Worm (Caenorhabditis elegans): ENCODE measurements around the gene pud-1.1.

pud-1.1 gene

DNA sequence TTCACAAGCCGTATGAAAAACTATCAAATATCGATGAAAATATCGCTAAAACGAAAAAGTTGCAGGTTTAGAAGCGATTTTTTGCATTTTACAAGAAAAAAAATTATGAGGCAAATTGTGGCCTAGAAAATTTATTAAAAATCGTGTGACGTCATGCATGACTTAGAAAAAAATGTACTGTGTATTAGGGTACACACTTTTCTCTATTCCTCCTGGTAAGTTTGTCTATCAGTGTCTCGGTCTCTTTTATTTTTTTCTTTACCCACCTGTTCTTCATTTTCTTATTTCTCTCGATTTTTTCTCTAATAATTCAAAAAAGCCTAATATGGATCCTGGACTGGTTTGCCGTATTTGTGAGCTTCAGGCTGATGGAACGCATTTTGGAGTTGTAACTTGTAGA, 45.1 kb upstream of the pud-1.1 start, which contains the start of gene nhr-227:
Gene nhr-227, plus strand, starts transcription at position 326 of the 400 bp plus-strand sequence.
- TF ChIP-seq pha-4 (tag; optimal IDR thresholded peaks at IDR 0.05) = peak; percentile 15
- TF ChIP-seq nhr-28 (tag; optimal IDR thresholded peaks at IDR 0.05) = no peak
- no peak for TF ChIP-seq ZK546.5 (tag; optimal IDR thresholded peaks at IDR 0.05)

DNA sequence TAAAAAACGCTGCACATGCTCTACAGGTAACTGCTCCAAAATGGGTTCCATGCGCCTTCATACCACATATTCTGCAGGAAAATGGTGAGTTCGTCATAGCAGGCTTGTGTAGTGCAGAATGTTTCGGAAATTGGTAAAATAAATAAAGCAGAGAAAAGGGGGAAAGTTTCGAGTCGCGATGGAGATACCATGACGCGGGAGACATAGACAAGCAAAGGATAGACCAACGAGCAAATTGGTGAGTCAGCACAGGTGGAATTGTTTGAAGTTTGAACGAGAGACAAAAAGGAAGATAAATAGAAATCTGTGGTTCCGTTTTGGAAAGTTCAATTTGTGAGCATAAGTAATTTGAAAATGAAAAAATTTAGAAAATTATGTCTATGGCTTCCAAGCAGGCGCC, 39.9 kb upstream of the pud-1.1 start, which contains the start of gene nhr-225:
Gene nhr-225, minus strand, starts transcription at position 146 of the 400 bp plus-strand sequence.
- TF ChIP-seq nhr-67 (tag; optimal IDR thresholded peaks at IDR 0.05) (no peak), pha-4 (tag; optimal IDR thresholded peaks at IDR 0.05) (peak; percentile 76)

DNA sequence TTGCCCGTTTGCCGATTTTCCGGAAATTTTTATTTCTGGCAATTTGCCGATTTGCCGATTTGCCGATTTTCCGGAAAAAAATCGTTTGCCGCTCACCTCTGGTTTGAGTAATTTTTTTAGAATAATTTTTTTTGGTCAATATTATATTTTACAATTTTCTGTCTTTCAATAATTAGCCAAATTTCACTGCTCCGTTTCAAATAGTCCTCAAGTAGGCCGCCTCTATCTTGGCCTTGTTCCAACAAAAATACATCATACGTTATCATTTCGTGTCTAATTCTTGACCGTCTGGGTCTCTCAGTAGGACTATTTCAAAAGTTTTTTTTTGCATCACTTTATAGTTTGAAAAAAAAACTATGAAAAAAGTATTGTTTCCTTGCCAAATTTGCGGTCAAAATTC, 38.0 kb upstream of the pud-1.1 start, which contains the start of gene nhr-115:
Gene nhr-115, plus strand, starts transcription at position 301 of the 400 bp plus-strand sequence.
- TF ChIP-seq elt-2 (tag; optimal IDR thresholded peaks at IDR 0.05) (peak; percentile 37), ztf-4 (tag; optimal IDR thresholded peaks at IDR 0.05) (no peak), R02D3.7 (tag; optimal IDR thresholded peaks at IDR 0.05) (no peak), jun-1 (tag; optimal IDR thresholded peaks at IDR 0.05) (no peak)

DNA sequence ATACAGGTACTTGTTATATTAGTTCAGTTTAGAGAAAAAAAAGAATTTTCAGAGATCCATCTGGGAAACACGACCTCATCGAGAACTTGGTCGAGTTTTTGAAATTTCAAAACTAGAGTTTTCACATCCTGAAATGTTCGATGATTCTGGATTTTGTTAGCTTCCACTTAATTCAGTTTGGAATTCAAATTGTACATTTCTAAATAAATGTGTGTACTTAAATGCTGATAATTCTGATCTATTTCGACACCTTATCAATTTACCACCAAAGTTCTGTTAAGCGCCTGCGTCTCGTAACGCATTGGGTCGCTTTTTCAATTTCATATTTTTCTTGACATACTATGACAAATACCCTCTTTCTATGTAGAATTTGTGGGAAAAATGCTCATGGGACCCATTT, 35.7 kb upstream of the pud-1.1 start, which contains the start of gene nhr-226:
Gene nhr-226, plus strand, starts transcription at position 301 of the 400 bp plus-strand sequence.
- TF ChIP-seq ZK546.5 (tag; optimal IDR thresholded peaks at IDR 0.05) (no peak), mdl-1 (tag; optimal IDR thresholded peaks at IDR 0.05) (no peak), ceh-9 (tag; optimal IDR thresholded peaks at IDR 0.05) (no peak), nfya-1 (tag; optimal IDR thresholded peaks at IDR 0.05; ENCODE audit: insufficient read depth) (no peak), elt-2 (tag; optimal IDR thresholded peaks at IDR 0.05) (peak; percentile 44), R02D3.7 (tag; optimal IDR thresholded peaks at IDR 0.05) (no peak), tbx-2 (tag; optimal IDR thresholded peaks at IDR 0.05) (no peak), fkh-2 (tag; optimal IDR thresholded peaks at IDR 0.05) (no peak), unc-62 (GFP tag; optimal IDR thresholded peaks at IDR 0.05) (no peak), pha-4 (tag; optimal IDR thresholded peaks at IDR 0.05) (no peak), nhr-237 (tag; optimal IDR thresholded peaks at IDR 0.05) (no peak), pqm-1 (tag; optimal IDR thresholded peaks at IDR 0.05) (peak; percentile 31), elt-3 (tag; optimal IDR thresholded peaks at IDR 0.05) (no peak), aly-2 (tag; optimal IDR thresholded peaks at IDR 0.05) (no peak), elt-1 (tag; optimal IDR thresholded peaks at IDR 0.05) (no peak), skn-1 (tag; optimal IDR thresholded peaks at IDR 0.05) (no peak), jun-1 (tag; optimal IDR thresholded peaks at IDR 0.05) (no peak)

DNA sequence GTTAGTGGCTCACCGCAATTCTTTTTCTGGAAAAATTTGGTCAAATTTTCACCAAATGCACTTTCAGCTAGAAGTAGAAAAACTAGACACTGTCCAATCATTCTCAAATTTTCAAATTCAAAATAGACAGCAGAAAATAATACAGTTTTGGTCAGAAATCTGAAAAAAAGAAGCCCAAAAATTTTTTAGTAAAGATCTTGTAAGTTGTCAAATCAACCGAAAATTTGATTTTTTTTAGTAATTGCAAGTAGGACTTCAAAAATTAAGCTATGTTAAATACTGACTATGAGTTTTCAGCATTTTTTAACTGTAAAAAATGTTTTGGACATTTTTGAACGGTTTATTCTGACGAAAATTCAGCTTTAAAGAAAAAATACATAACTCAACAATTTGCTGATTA, 29.3 kb upstream of the pud-1.1 start, which contains the start of gene Y19D10B.8:
Gene Y19D10B.8, minus strand, starts transcription at position 101 of the 400 bp plus-strand sequence.
- no peak for TF ChIP-seq elt-2 (tag; optimal IDR thresholded peaks at IDR 0.05)

DNA sequence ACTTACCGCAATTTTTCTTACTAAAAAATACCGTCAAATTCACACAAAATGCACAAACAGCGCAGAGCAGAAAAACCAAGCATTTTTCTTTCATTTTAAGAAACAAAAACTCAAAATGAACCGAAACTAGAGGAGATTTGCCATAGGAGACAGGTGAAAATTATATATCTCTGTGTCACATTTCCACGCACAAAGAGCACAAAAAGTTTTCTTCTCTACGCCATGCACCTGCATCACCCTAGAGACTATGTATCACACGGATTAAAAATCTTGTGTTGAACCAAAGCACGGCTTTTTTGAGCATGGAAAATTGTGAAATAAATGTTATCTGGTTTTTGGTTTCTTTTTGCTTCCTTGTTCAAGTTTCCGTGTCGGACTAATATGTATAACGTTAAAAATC, 26.5 kb upstream of the pud-1.1 start, which contains the start of gene irld-15:
Gene irld-15, minus strand, starts transcription at position 101 of the 400 bp plus-strand sequence.
- TF ChIP-seq hmg-11 (tag; optimal IDR thresholded peaks at IDR 0.05) = no peak
- TF ChIP-seq elt-3 (tag; optimal IDR thresholded peaks at IDR 0.05) = no peak
- TF ChIP-seq fkh-2 (tag; optimal IDR thresholded peaks at IDR 0.05) = no peak
- no peak for TF ChIP-seq ztf-4 (tag; optimal IDR thresholded peaks at IDR 0.05)
- TF ChIP-seq nhr-11 (tag; optimal IDR thresholded peaks at IDR 0.05) = no peak
- TF ChIP-seq sea-2 (GFP tag; optimal IDR thresholded peaks at IDR 0.05) = no peak
- TF ChIP-seq ceh-9 (tag; optimal IDR thresholded peaks at IDR 0.05) = no peak
- no peak for TF ChIP-seq lin-15B (tag; optimal IDR thresholded peaks at IDR 0.05)
- no peak for TF ChIP-seq lin-39 (tag; optimal IDR thresholded peaks at IDR 0.05)
- TF ChIP-seq unc-62 (GFP tag; optimal IDR thresholded peaks at IDR 0.05) = no peak
- TF ChIP-seq ceh-82 (tag; optimal IDR thresholded peaks at IDR 0.05) = no peak
- TF ChIP-seq mdl-1 (tag; optimal IDR thresholded peaks at IDR 0.05) = no peak
- no peak for TF ChIP-seq ztf-11 (tag; optimal IDR thresholded peaks at IDR 0.05)
- no peak for TF ChIP-seq nhr-76 (tag; optimal IDR thresholded peaks at IDR 0.05)
- TF ChIP-seq egl-5 (tag; optimal IDR thresholded peaks at IDR 0.05) = no peak
- no peak for TF ChIP-seq eor-1 (tag; optimal IDR thresholded peaks at IDR 0.05)
- no peak for TF ChIP-seq skn-1 (tag; optimal IDR thresholded peaks at IDR 0.05)
- no peak for TF ChIP-seq egl-27 (tag; optimal IDR thresholded peaks at IDR 0.05)
- no peak for TF ChIP-seq ama-1 (optimal IDR thresholded peaks at IDR 0.05)
- no peak for TF ChIP-seq jun-1 (tag; optimal IDR thresholded peaks at IDR 0.05)

Data from whole organism, L3 larva.